Fruit fly (Drosophila melanogaster) whole organism, embryonic: Measurements from ENCODE around the gene CG10214.
A peak's percentile ranks its signal among the peaks of the same experiment; 100 is the strongest.

Experiments used
- B-H2 ChIP-seq: fragments of 200-800 bp; sonication (Bioruptor generic); optimal IDR thresholded peaks from 2 replicates; lab custom pipeline; 2018; ENCODE audit warnings: missing biosample characterization, mild to moderate bottlenecking, missing genetic modification characterization
- CG10274 ChIP-seq: fragments of 200-800 bp; sonication (Bioruptor generic); optimal IDR thresholded peaks from 3 replicates; lab custom pipeline; 2017; ENCODE audit warnings: missing biosample characterization, mild to moderate bottlenecking, missing genetic modification characterization
- CG11398 ChIP-seq: fragments of 200-800 bp; sonication (Bioruptor generic); optimal IDR thresholded peaks from 2 replicates; lab custom pipeline; 2016; ENCODE audit warnings: missing biosample characterization, missing genetic modification characterization
- CG11695 ChIP-seq: fragments of 200-800 bp; sonication (Bioruptor generic); IDR thresholded peaks from 3 replicates; pipeline ENCODE4 v1.3.6; 2022; ENCODE audit warnings: missing biosample characterization, missing genetic modification characterization
- CG11723 ChIP-seq: fragments of 200-800 bp; sonication (Bioruptor generic); optimal IDR thresholded peaks from 2 replicates; lab custom pipeline; 2017; ENCODE audit warnings: missing biosample characterization, mild to moderate bottlenecking, missing genetic modification characterization
- CG13894 ChIP-seq: fragments of 200-800 bp; sonication (Bioruptor generic); optimal IDR thresholded peaks from 3 replicates; lab custom pipeline; 2018; ENCODE audit warnings: missing biosample characterization, mild to moderate bottlenecking, missing genetic modification characterization, moderate library complexity
- CG14667 ChIP-seq: fragments of 200-800 bp; sonication (Bioruptor generic); IDR thresholded peaks from 2 replicates; pipeline ENCODE4 v1.3.6; 2022; ENCODE audit warnings: missing biosample characterization, missing genetic modification characterization
- CG14965 ChIP-seq: fragments of 200-800 bp; sonication (Bioruptor generic); optimal IDR thresholded peaks from 2 replicates; lab custom pipeline; 2016; ENCODE audit warnings: missing biosample characterization, missing genetic modification characterization, borderline replicate concordance
- CG17912 ChIP-seq: fragments of 200-800 bp; sonication (Bioruptor generic); optimal IDR thresholded peaks from 2 replicates; lab custom pipeline; 2018; ENCODE audit warnings: missing biosample characterization, mild to moderate bottlenecking, missing genetic modification characterization
- CG18262 ChIP-seq: fragments of 200-800 bp; optimal IDR thresholded peaks from 3 replicates; lab custom pipeline; 2019; ENCODE audit warnings: missing biosample characterization, mild to moderate bottlenecking, missing genetic modification characterization, moderate library complexity
- CG31388 ChIP-seq: fragments of 200-800 bp; sonication (Bioruptor generic); optimal IDR thresholded peaks from 2 replicates; lab custom pipeline; 2016; ENCODE audit warnings: missing biosample characterization, missing genetic modification characterization
- CG32772 ChIP-seq: fragments of 200-800 bp; sonication (Bioruptor generic); IDR thresholded peaks from 2 replicates; pipeline ENCODE4 v1.3.6; 2022; ENCODE audit warnings: missing biosample characterization, missing genetic modification characterization
- CG33213 ChIP-seq: fragments of 200-800 bp; sonication (Bioruptor generic); optimal IDR thresholded peaks from 3 replicates; lab custom pipeline; 2016; ENCODE audit warnings: missing biosample characterization, missing genetic modification characterization
- CG4730 ChIP-seq: fragments of 200-800 bp; sonication (Bioruptor generic); IDR thresholded peaks from 2 replicates; pipeline ENCODE4 v1.3.6; 2022; ENCODE audit warnings: missing biosample characterization, missing genetic modification characterization
- CG6272 ChIP-seq: fragments of 200-800 bp; sonication (Bioruptor generic); IDR thresholded peaks from 2 replicates; pipeline ENCODE4 v1.3.6; 2022; ENCODE audit warnings: missing biosample characterization, missing genetic modification characterization
- CG9876 ChIP-seq: fragments of 200-800 bp; sonication (Bioruptor generic); optimal IDR thresholded peaks from 2 replicates; lab custom pipeline; 2016; ENCODE audit warnings: missing biosample characterization, missing genetic modification characterization
- Dbx ChIP-seq: fragments of 200-800 bp; sonication (Bioruptor generic); IDR thresholded peaks from 3 replicates; pipeline ENCODE4 v1.3.6; 2022; ENCODE audit warnings: missing biosample characterization, missing genetic modification characterization
- Deaf1 ChIP-seq: fragments of 200-800 bp; optimal IDR thresholded peaks from 3 replicates; lab custom pipeline; 2019; ENCODE audit warnings: missing biosample characterization, mild to moderate bottlenecking, missing genetic modification characterization, moderate library complexity
- Elba2 ChIP-seq: fragments of 200-800 bp; sonication (Bioruptor generic); optimal IDR thresholded peaks from 3 replicates; lab custom pipeline; 2016; ENCODE audit warnings: missing biosample characterization, missing genetic modification characterization
- Ets97D ChIP-seq: fragments of 200-800 bp; sonication (Bioruptor generic); optimal IDR thresholded peaks from 3 replicates; lab custom pipeline; 2016; ENCODE audit warnings: missing biosample characterization, missing genetic modification characterization
- HmgD ChIP-seq: fragments of 200-800 bp; sonication (Bioruptor generic); optimal IDR thresholded peaks from 3 replicates; lab custom pipeline; 2016; ENCODE audit warnings: missing biosample characterization, missing genetic modification characterization
- NC2α ChIP-seq: fragments of 200-800 bp; sonication (Bioruptor generic); optimal IDR thresholded peaks from 2 replicates; lab custom pipeline; 2016; ENCODE audit warnings: missing biosample characterization, missing genetic modification characterization
- Sry-β ChIP-seq: fragments of 200-800 bp; sonication (Bioruptor generic); optimal IDR thresholded peaks from 2 replicates; lab custom pipeline; 2018; ENCODE audit warnings: missing biosample characterization, mild to moderate bottlenecking, missing genetic modification characterization, moderate library complexity
- ara ChIP-seq: fragments of 200-800 bp; sonication (Bioruptor generic); IDR thresholded peaks from 2 replicates; pipeline ENCODE4 v1.3.6; 2022; ENCODE audit warnings: missing biosample characterization, missing genetic modification characterization
- az2 ChIP-seq: fragments of 200-800 bp; sonication (Bioruptor generic); optimal IDR thresholded peaks from 3 replicates; lab custom pipeline; 2016; ENCODE audit warnings: missing biosample characterization, missing genetic modification characterization
- bcd ChIP-seq: fragments of 200-800 bp; sonication (Bioruptor generic); optimal IDR thresholded peaks from 2 replicates; lab custom pipeline; 2017; ENCODE audit warnings: missing biosample characterization, mild to moderate bottlenecking, missing genetic modification characterization
- br ChIP-seq: fragments of >200 bp; optimal IDR thresholded peaks from 2 replicates; lab custom pipeline; 2017
- cato ChIP-seq: fragments of 200-800 bp; sonication (Bioruptor generic); optimal IDR thresholded peaks from 2 replicates; lab custom pipeline; 2016; ENCODE audit warnings: missing biosample characterization, missing genetic modification characterization, borderline replicate concordance
- chm ChIP-seq: fragments of 200-800 bp; sonication (Bioruptor generic); IDR thresholded peaks from 2 replicates; pipeline ENCODE4 v1.3.6; 2022; ENCODE audit warnings: missing biosample characterization, missing genetic modification characterization
- corto ChIP-seq: fragments of 200-800 bp; sonication (Bioruptor generic); optimal IDR thresholded peaks from 2 replicates; lab custom pipeline; 2016; ENCODE audit warnings: missing biosample characterization, mild to moderate bottlenecking, missing genetic modification characterization, moderate library complexity
- da ChIP-seq: fragments of 200-800 bp; sonication (Bioruptor generic); optimal IDR thresholded peaks from 2 replicates; lab custom pipeline; 2016; ENCODE audit warnings: missing biosample characterization, missing genetic modification characterization
- danr ChIP-seq: fragments of 200-800 bp; sonication (Bioruptor generic); IDR thresholded peaks from 2 replicates; pipeline ENCODE4 v1.3.6; 2022; ENCODE audit warnings: missing biosample characterization, missing genetic modification characterization
- dysf ChIP-seq: fragments of 200-800 bp; sonication (Bioruptor generic); IDR thresholded peaks from 3 replicates; pipeline ENCODE4 v1.3.6; 2022; ENCODE audit warnings: missing biosample characterization, missing genetic modification characterization
- esg ChIP-seq: fragments of 200-800 bp; sonication (Bioruptor generic); conservative IDR thresholded peaks from 2 replicates; pipeline ENCODE4 v1.3.6; 2022; ENCODE audit warnings: missing biosample characterization, missing genetic modification characterization
- fd3F ChIP-seq: fragments of 200-800 bp; sonication (Bioruptor generic); optimal IDR thresholded peaks from 2 replicates; lab custom pipeline; 2018; ENCODE audit warnings: missing biosample characterization, mild to moderate bottlenecking, missing genetic modification characterization, moderate library complexity
- fru ChIP-seq: fragments of >200 bp; optimal IDR thresholded peaks from 2 replicates; lab custom pipeline; 2017
- gt ChIP-seq: fragments of 200-800 bp; sonication (Bioruptor generic); IDR thresholded peaks from 2 replicates; pipeline ENCODE4 v1.3.6; 2022; ENCODE audit warnings: missing biosample characterization, missing genetic modification characterization
- kay ChIP-seq: fragments of 200-800 bp; sonication (Bioruptor generic); optimal IDR thresholded peaks from 2 replicates; lab custom pipeline; 2016; ENCODE audit warnings: missing biosample characterization, missing genetic modification characterization
- nerfin-2 ChIP-seq: fragments of 200-800 bp; sonication (Bioruptor generic); IDR thresholded peaks from 2 replicates; pipeline ENCODE4 v1.3.6; 2022; ENCODE audit warnings: missing biosample characterization, missing genetic modification characterization; ENCODE audit not compliant: partially characterized antibody
- nom ChIP-seq: fragments of 200-800 bp; sonication (Bioruptor generic); optimal IDR thresholded peaks from 2 replicates; lab custom pipeline; 2017; ENCODE audit warnings: missing biosample characterization, missing genetic modification characterization, mild to moderate bottlenecking, moderate library complexity, missing genetic modification reagents
- prd ChIP-seq, 3 experiments: fragments of >200 bp in 2 of 3; fragments of 200-800 bp in 1 of 3; sonication (Bioruptor generic) in 1 of 3; optimal IDR thresholded peaks in 2 of 3; IDR thresholded peaks in 1 of 3; 2 replicates in 2 of 3; 3 replicates in 1 of 3; pipeline versions ENCODE4 v1.3.6 to Lab custom; 2017 to 2022; ENCODE audit warnings: missing biosample characterization in 1 of 3, missing genetic modification characterization in 1 of 3
- salm ChIP-seq: fragments of 200-800 bp; sonication (Bioruptor generic); optimal IDR thresholded peaks from 2 replicates; lab custom pipeline; 2018; ENCODE audit warnings: missing biosample characterization, mild to moderate bottlenecking, missing genetic modification characterization
- sens ChIP-seq: fragments of 200-800 bp; sonication (Bioruptor generic); peaks from one replicate; lab custom pipeline; 2016; ENCODE audit warnings: missing biosample characterization, missing genetic modification characterization
- sens-2 ChIP-seq: fragments of 200-800 bp; sonication (Bioruptor generic); IDR thresholded peaks from 2 replicates; pipeline ENCODE4 v1.3.6; 2022; ENCODE audit warnings: missing biosample characterization, missing genetic modification characterization
- sim ChIP-seq: fragments of 200-800 bp; sonication (Bioruptor generic); IDR thresholded peaks from 2 replicates; pipeline ENCODE4 v1.3.6; 2022; ENCODE audit warnings: missing biosample characterization, missing genetic modification characterization
- sr ChIP-seq: fragments of 200-800 bp; sonication (Bioruptor generic); IDR thresholded peaks from 3 replicates; pipeline ENCODE4 v1.3.6; 2022; ENCODE audit warnings: missing biosample characterization, missing genetic modification characterization
- unc-4 ChIP-seq: fragments of 200-800 bp; sonication (Bioruptor generic); IDR thresholded peaks from 2 replicates; pipeline ENCODE4 v1.3.6; 2022; ENCODE audit warnings: missing biosample characterization, missing genetic modification characterization; ENCODE audit not compliant: partially characterized antibody
- vvl ChIP-seq: fragments of 200-800 bp; sonication (Bioruptor generic); IDR thresholded peaks from 2 replicates; pipeline ENCODE4 v1.3.6; 2022; ENCODE audit warnings: missing biosample characterization, missing genetic modification characterization
- z ChIP-seq: fragments of 200-800 bp; sonication (Bioruptor generic); IDR thresholded peaks from 3 replicates; pipeline ENCODE4 v1.3.6; 2022; ENCODE audit warnings: missing biosample characterization, missing genetic modification characterization
- zen ChIP-seq: fragments of 200-800 bp; sonication (Bioruptor generic); optimal IDR thresholded peaks from 3 replicates; lab custom pipeline; 2018; ENCODE audit warnings: missing biosample characterization, mild to moderate bottlenecking, missing genetic modification characterization, moderate library complexity
- zen2 ChIP-seq: fragments of 200-800 bp; sonication (Bioruptor generic); IDR thresholded peaks from 3 replicates; pipeline ENCODE4 v1.3.6; 2022; ENCODE audit warnings: missing biosample characterization, missing genetic modification characterization; ENCODE audit not compliant: partially characterized antibody
- zfh1 ChIP-seq: fragments of 200-800 bp; sonication (Bioruptor generic); IDR thresholded peaks from 3 replicates; pipeline ENCODE4 v1.3.6; 2022; ENCODE audit warnings: missing biosample characterization, missing genetic modification characterization

CG10214 gene

dm6 chr3R:23752728-23753127 lies 14.6 kb downstream of the CG10214 start, which contains the start of the genes RanBP3 and Rpt5 (continued):
- no peak for TF ChIP-seq sim
- peak; percentile 55 for TF ChIP-seq HmgD (GFP tag; lab: Kevin White, UChicago)
- no peak for TF ChIP-seq fd3F (GFP tag; lab: Kevin White, UChicago)
- TF ChIP-seq zen (tag; lab: Kevin White, UChicago) = no peak
- peak; percentile 82 for TF ChIP-seq unc-4 (GFP tag; lab: Robert Waterston, UW)
- TF ChIP-seq CG6272 (GFP tag; lab: Robert Waterston, UW) = peak; percentile 38; the same call in 1 of the 2 replicates
- TF ChIP-seq zfh1 (GFP tag; lab: Robert Waterston, UW) = peak; percentile 38; the same call in 1 of the 3 replicates
- TF ChIP-seq salm (tag; lab: Kevin White, UChicago) = no peak
- TF ChIP-seq sens (GFP tag; lab: Kevin White, UChicago) = peak; percentile 84
- TF ChIP-seq CG9876 (GFP tag; lab: Kevin White, UChicago) = no peak
- TF ChIP-seq CG31388 (GFP tag; lab: Kevin White, UChicago) = no peak
- TF ChIP-seq CG10274 (GFP tag; lab: Kevin White, UChicago) = no peak
- TF ChIP-seq vvl (GFP tag; lab: Robert Waterston, UW) = peak; percentile 70
- peak; percentile 61 for TF ChIP-seq CG33213 (GFP tag; lab: Kevin White, UChicago)
- peak; percentile 49; the same call in 1 of the 2 replicates for TF ChIP-seq ara (GFP tag; lab: Robert Waterston, UW)
- TF ChIP-seq z (GFP tag; lab: Robert Waterston, UW) = no peak
- no peak for TF ChIP-seq br (lab: Kevin White, UChicago)
- peak; percentile 76 for TF ChIP-seq zen2 (GFP tag; lab: Robert Waterston, UW)
- no peak for TF ChIP-seq sens-2 (GFP tag; lab: Robert Waterston, UW)
- TF ChIP-seq Deaf1 (tag; lab: Kevin White, UChicago) = no peak
- TF ChIP-seq CG11695 (GFP tag; lab: Robert Waterston, UW) = 0 out of 3 replicates have a peak, but pooled peaks have one; percentile 42
- TF ChIP-seq Dbx (GFP tag; lab: Robert Waterston, UW) = peak; percentile 59; the same call in 2 of the 3 replicates
- no peak for TF ChIP-seq CG11723 (GFP tag; lab: Kevin White, UChicago)
- no peak for TF ChIP-seq CG4730 (GFP tag; lab: Robert Waterston, UW)
- TF ChIP-seq prd (optimal IDR thresholded peaks at IDR 0.05; lab: Kevin White, UChicago) = no peak
- TF ChIP-seq prd (GFP tag; IDR thresholded peaks at IDR 0.05; lab: Robert Waterston, UW) = peak; percentile 48; the same call in 2 of the 3 replicates
- peak; percentile 62 for TF ChIP-seq nom (GFP tag; lab: Kevin White, UChicago)
- TF ChIP-seq corto (GFP tag; lab: Kevin White, UChicago) = peak; percentile 32
- no peak for TF ChIP-seq sr
- TF ChIP-seq Sry-β (GFP tag; lab: Kevin White, UChicago) = no peak
- no peak for TF ChIP-seq CG18262 (tag; lab: Kevin White, UChicago)
- TF ChIP-seq nerfin-2 (GFP tag; lab: Robert Waterston, UW) = peak; percentile 75
- no peak for TF ChIP-seq danr (GFP tag; lab: Robert Waterston, UW)
- peak; percentile 42 for TF ChIP-seq kay (GFP tag; lab: Kevin White, UChicago)
- TF ChIP-seq CG13894 = no peak
- no peak for TF ChIP-seq esg
- TF ChIP-seq cato (GFP tag; lab: Kevin White, UChicago) = no peak
- TF ChIP-seq da = peak; percentile 16
- no peak for TF ChIP-seq CG14965
- no peak for TF ChIP-seq fru
- peak; percentile 52 for TF ChIP-seq CG11398 (GFP tag; lab: Kevin White, UChicago)
- no peak for TF ChIP-seq bcd (GFP tag; lab: Kevin White, UChicago)
- peak; percentile 65 for TF ChIP-seq B-H2 (GFP tag; lab: Kevin White, UChicago)
- TF ChIP-seq CG17912 = peak; percentile 7
- TF ChIP-seq gt = no peak
- TF ChIP-seq az2 (GFP tag; lab: Kevin White, UChicago) = peak; percentile 10
- TF ChIP-seq Ets97D (GFP tag; lab: Kevin White, UChicago) = peak; percentile 72
- TF ChIP-seq CG14667 (GFP tag; lab: Robert Waterston, UW) = no peak
- peak; percentile 30; the same call in 1 of the 2 replicates for TF ChIP-seq chm (GFP tag; lab: Robert Waterston, UW)
- TF ChIP-seq dysf = peak; percentile 35; the same call in 1 of the 3 replicates
- no peak for TF ChIP-seq CG32772
- no peak for TF ChIP-seq Elba2 (GFP tag; lab: Kevin White, UChicago)
- peak; percentile 31 for TF ChIP-seq NC2α
